Worm (Caenorhabditis elegans): ENCODE data around the gene nhx-4.

ce11 chrX:6935430-6935829 lies 21.3 kb downstream of the nhx-4 start, which contains the start of gene C16E9.2:
- TF ChIP-seq aly-2 (tag; optimal IDR thresholded peaks at IDR 0.05) (no peak), blmp-1 (tag; optimal IDR thresholded peaks at IDR 0.05) (no peak), tbx-2 (tag; optimal IDR thresholded peaks at IDR 0.05) (no peak), skn-1 (tag; optimal IDR thresholded peaks at IDR 0.05) (no peak), egl-27 (tag; optimal IDR thresholded peaks at IDR 0.05) (no peak), unc-62 (GFP tag; optimal IDR thresholded peaks at IDR 0.05) (no peak)

Data from whole organism, L1 larva.